Fruit fly (Drosophila melanogaster): Measurements from ENCODE around the gene gudu.

Gene gudu

dm6 chr2L:7395813-7396212 is 7.5 kb downstream of the gudu start (continued):
- no peak for TF ChIP-seq gfzf (GFP tag; optimal IDR thresholded peaks at IDR 0.05)
- TF ChIP-seq NK7.1 (GFP tag; optimal IDR thresholded peaks at IDR 0.05), result no peak
- TF ChIP-seq ATbp (GFP tag; optimal IDR thresholded peaks at IDR 0.05), result peak; percentile 44
- TF ChIP-seq CG7357 (GFP tag; IDR thresholded peaks at IDR 0.05), result no peak
- peak; percentile 57 for TF ChIP-seq HLH3B (GFP tag; IDR thresholded peaks at IDR 0.05)
- TF ChIP-seq gsb-n (tag; optimal IDR thresholded peaks at IDR 0.05), result peak; percentile 65
- peak; percentile 2 for TF ChIP-seq Med (GFP tag)
- 0 out of 2 replicates have a peak, but pooled peaks have one; percentile 33 for TF ChIP-seq esg (GFP tag; conservative IDR thresholded peaks at IDR 0.05)
- peak; percentile 27 for TF ChIP-seq CG2120 (GFP tag; optimal IDR thresholded peaks at IDR 0.05)
- TF ChIP-seq CkIIα-i1 (GFP tag; IDR thresholded peaks at IDR 0.05), result no peak
- TF ChIP-seq sug (tag; optimal IDR thresholded peaks at IDR 0.05), result peak; percentile 23
- TF ChIP-seq CG11695 (GFP tag; IDR thresholded peaks at IDR 0.05), result peak; percentile 57; the same call in 1 of the 3 replicates
- TF ChIP-seq CG1024 (GFP tag; IDR thresholded peaks at IDR 0.05), result peak; percentile 15; the same call in 1 of the 2 replicates
- TF ChIP-seq CG11504 (tag; optimal IDR thresholded peaks at IDR 0.05), result peak; percentile 86
- TF ChIP-seq ewg (GFP tag; optimal IDR thresholded peaks at IDR 0.05), result peak; percentile 24
- TF ChIP-seq CG8924 (tag; optimal IDR thresholded peaks at IDR 0.05), result peak; percentile 68
- no peak for TF ChIP-seq CG3838 (GFP tag; optimal IDR thresholded peaks at IDR 0.05)
- peak; percentile 4 for TF ChIP-seq CG5245 (GFP tag; optimal IDR thresholded peaks at IDR 0.05)
- TF ChIP-seq CG9797 (GFP tag; optimal IDR thresholded peaks at IDR 0.05), result no peak
- TF ChIP-seq CG31441 (GFP tag; IDR thresholded peaks at IDR 0.05), result peak; percentile 77
- TF ChIP-seq GATAe (GFP tag; conservative IDR thresholded peaks at IDR 0.05), result no peak
- TF ChIP-seq slbo (GFP tag; IDR thresholded peaks at IDR 0.05), result peak; percentile 51
- peak; percentile 52; the same call in 2 of the 3 replicates for TF ChIP-seq Aef1 (GFP tag; IDR thresholded peaks at IDR 0.05)
- TF ChIP-seq CG4854 (GFP tag; optimal IDR thresholded peaks at IDR 0.05), result no peak
- no peak for TF ChIP-seq CG8765 (GFP tag; IDR thresholded peaks at IDR 0.05)
- peak; percentile 37 for TF ChIP-seq Ravus (GFP tag; IDR thresholded peaks at IDR 0.05)
- no peak for TF ChIP-seq tx (GFP tag; optimal IDR thresholded peaks at IDR 0.05)
- peak; percentile 54 for TF ChIP-seq CG3281 (GFP tag; optimal IDR thresholded peaks at IDR 0.05)
- no peak for TF ChIP-seq CG11560 (tag; IDR thresholded peaks at IDR 0.05)
- TF ChIP-seq ap (GFP tag; IDR thresholded peaks at IDR 0.05), result peak; percentile 5; the same call in 1 of the 2 replicates
- TF ChIP-seq nmo (GFP tag; optimal IDR thresholded peaks at IDR 0.05), result peak; percentile 68
- TF ChIP-seq dmrt99B (tag; optimal IDR thresholded peaks at IDR 0.05), result peak; percentile 82
- TF ChIP-seq CG12155 (GFP tag; optimal IDR thresholded peaks at IDR 0.05), result peak; percentile 19
- 0 out of 2 replicates have a peak, but pooled peaks have one; percentile 35 for TF ChIP-seq Nf-YA (GFP tag; IDR thresholded peaks at IDR 0.05)
- 0 out of 3 replicates have a peak, but pooled peaks have one; percentile 41 for TF ChIP-seq ci (GFP tag; IDR thresholded peaks at IDR 0.05)

- TF ChIP-seq CG15073 (GFP tag; optimal IDR thresholded peaks at IDR 0.05) (no peak), az2 (GFP tag; optimal IDR thresholded peaks at IDR 0.05) (peak; percentile 64), lbe (GFP tag; optimal IDR thresholded peaks at IDR 0.05) (no peak), ara (GFP tag; IDR thresholded peaks at IDR 0.05) (peak; percentile 58; the same call in 1 of the 2 replicates), CG12744 (GFP tag; optimal IDR thresholded peaks at IDR 0.05) (peak; percentile 51), gce (GFP tag; IDR thresholded peaks at IDR 0.05) (0 out of 3 replicates have a peak, but pooled peaks have one; percentile 57), nau (GFP tag; optimal IDR thresholded peaks at IDR 0.05) (peak; percentile 13), sens (GFP tag) (peak; percentile 92), Rfx (GFP tag; IDR thresholded peaks at IDR 0.05) (peak; percentile 82), lov (optimal IDR thresholded peaks at IDR 0.05) (no peak), lov (GFP tag; IDR thresholded peaks at IDR 0.05) (no peak), odd (GFP tag; optimal IDR thresholded peaks at IDR 0.05) (peak; percentile 18), Sin3A (optimal IDR thresholded peaks at IDR 0.05) (no peak), CG1233 (GFP tag; optimal IDR thresholded peaks at IDR 0.05) (peak; percentile 44), CG32772 (GFP tag; IDR thresholded peaks at IDR 0.05) (peak; percentile 65), h (optimal IDR thresholded peaks at IDR 0.05) (no peak), lmd (GFP tag; IDR thresholded peaks at IDR 0.05) (peak; percentile 69), CG3847 (GFP tag; IDR thresholded peaks at IDR 0.05) (peak; percentile 53; the same call in 1 of the 2 replicates), kay (GFP tag; optimal IDR thresholded peaks at IDR 0.05) (peak; percentile 51), Hey (tag; optimal IDR thresholded peaks at IDR 0.05) (no peak)
Measured at dm6 chr2L:7396962-7397361, 8.7 kb downstream of the gudu start.

All from whole organism, embryonic.